Fruit fly (Drosophila melanogaster) whole organism, embryonic: ENCODE data around the gene rho-4.
A peak's percentile ranks its signal among the peaks of the same experiment; 100 is the strongest.

ENCODE experiments used
- CG10267 ChIP-seq: fragments of 200-800 bp; sonication (Bioruptor generic); optimal IDR thresholded peaks from 2 replicates; lab custom pipeline; 2018; ENCODE audit warnings: missing biosample characterization, mild to moderate bottlenecking, missing genetic modification characterization, moderate library complexity
- CG1233 ChIP-seq: fragments of 200-800 bp; sonication (Bioruptor generic); optimal IDR thresholded peaks from 4 replicates; lab custom pipeline; 2018; ENCODE audit warnings: missing biosample characterization, mild to moderate bottlenecking, missing genetic modification characterization
- CG13287 ChIP-seq: fragments of 200-800 bp; sonication (Bioruptor generic); IDR thresholded peaks from 2 replicates; pipeline ENCODE4 v1.3.6; 2022; ENCODE audit warnings: missing biosample characterization, missing genetic modification characterization; ENCODE audit not compliant: partially characterized antibody
- CG13775 ChIP-seq: fragments of 200-800 bp; sonication (Bioruptor generic); optimal IDR thresholded peaks from 3 replicates; lab custom pipeline; 2017; ENCODE audit warnings: missing biosample characterization, mild to moderate bottlenecking, missing genetic modification characterization
- CG14710 ChIP-seq: fragments of 200-800 bp; sonication (Bioruptor generic); optimal IDR thresholded peaks from 3 replicates; lab custom pipeline; 2019; ENCODE audit warnings: missing biosample characterization, mild to moderate bottlenecking, missing genetic modification characterization, moderate library complexity
- CG15514 ChIP-seq: fragments of 200-800 bp; sonication (Bioruptor generic); optimal IDR thresholded peaks from 3 replicates; lab custom pipeline; 2017; ENCODE audit warnings: missing biosample characterization, missing genetic modification characterization, mild to moderate bottlenecking, moderate library complexity, missing genetic modification reagents
- CG15601 ChIP-seq: fragments of 200-800 bp; sonication (Bioruptor generic); optimal IDR thresholded peaks from 3 replicates; lab custom pipeline; 2019; ENCODE audit warnings: missing biosample characterization, mild to moderate bottlenecking, missing genetic modification characterization, moderate library complexity
- CG16813 ChIP-seq: fragments of 200-800 bp; sonication (Bioruptor generic); IDR thresholded peaks from 3 replicates; pipeline ENCODE4 v1.3.6; 2022; ENCODE audit warnings: missing biosample characterization, missing genetic modification characterization; ENCODE audit not compliant: partially characterized antibody
- CG2116 ChIP-seq: fragments of 200-800 bp; sonication (Bioruptor generic); optimal IDR thresholded peaks from 3 replicates; lab custom pipeline; 2018; ENCODE audit warnings: missing biosample characterization, mild to moderate bottlenecking, missing genetic modification characterization
- CG2129 ChIP-seq: fragments of 200-800 bp; sonication (Bioruptor generic); IDR thresholded peaks from 2 replicates; pipeline ENCODE4 v1.3.6; 2022; ENCODE audit warnings: missing biosample characterization, missing genetic modification characterization; ENCODE audit not compliant: partially characterized antibody
- CG31388 ChIP-seq: fragments of 200-800 bp; sonication (Bioruptor generic); optimal IDR thresholded peaks from 2 replicates; lab custom pipeline; 2016; ENCODE audit warnings: missing biosample characterization, missing genetic modification characterization
- CG33213 ChIP-seq: fragments of 200-800 bp; sonication (Bioruptor generic); optimal IDR thresholded peaks from 3 replicates; lab custom pipeline; 2016; ENCODE audit warnings: missing biosample characterization, missing genetic modification characterization
- CG6791 ChIP-seq: fragments of 200-800 bp; sonication (Bioruptor generic); IDR thresholded peaks from 3 replicates; pipeline ENCODE4 v1.3.6; 2022; ENCODE audit warnings: missing biosample characterization, missing genetic modification characterization; ENCODE audit not compliant: partially characterized antibody
- CG7928 ChIP-seq: fragments of 200-800 bp; sonication (Bioruptor generic); optimal IDR thresholded peaks from 2 replicates; lab custom pipeline; 2017; ENCODE audit warnings: missing biosample characterization, mild to moderate bottlenecking, missing genetic modification characterization
- CTCF ChIP-seq: fragments of 200-800 bp; sonication (Bioruptor generic); optimal IDR thresholded peaks from 2 replicates; lab custom pipeline; 2017; ENCODE audit warnings: missing biosample characterization, mild to moderate bottlenecking, missing genetic modification characterization, moderate library complexity
- CoRest ChIP-seq: fragments of 200-800 bp; sonication (Bioruptor generic); optimal IDR thresholded peaks from 3 replicates; lab custom pipeline; 2018; ENCODE audit warnings: missing biosample characterization, mild to moderate bottlenecking, missing genetic modification characterization, moderate library complexity
- D ChIP-seq, 2 experiments: fragments of 200-800 bp in 1 of 2; fragments of >200 bp in 1 of 2; sonication (Bioruptor generic) in 1 of 2; optimal IDR thresholded peaks; 2 replicates in 1 of 2; 3 replicates in 1 of 2; lab custom pipeline; 2017; ENCODE audit warnings: mild to moderate bottlenecking in 1 of 2, missing biosample characterization in 1 of 2, missing genetic modification characterization in 1 of 2, missing genetic modification reagents in 1 of 2
- D19A ChIP-seq: fragments of 200-800 bp; optimal IDR thresholded peaks from 3 replicates; lab custom pipeline; 2019; ENCODE audit warnings: missing biosample characterization, mild to moderate bottlenecking, missing genetic modification characterization, moderate library complexity
- Dbx ChIP-seq: fragments of 200-800 bp; sonication (Bioruptor generic); IDR thresholded peaks from 3 replicates; pipeline ENCODE4 v1.3.6; 2022; ENCODE audit warnings: missing biosample characterization, missing genetic modification characterization
- Dll ChIP-seq: fragments of 200-800 bp; sonication (Bioruptor generic); IDR thresholded peaks from 4 replicates; pipeline ENCODE4 v1.3.6; 2022; ENCODE audit warnings: missing biosample characterization, missing genetic modification characterization; ENCODE audit not compliant: partially characterized antibody
- Dref ChIP-seq: fragments of 200-800 bp; sonication (Bioruptor generic); IDR thresholded peaks from 2 replicates; pipeline ENCODE4 v1.3.6; 2022; ENCODE audit warnings: missing biosample characterization, missing genetic modification characterization
- Fer1 ChIP-seq: fragments of 200-800 bp; sonication (Bioruptor generic); optimal IDR thresholded peaks from 2 replicates; lab custom pipeline; 2017; ENCODE audit warnings: missing biosample characterization, mild to moderate bottlenecking, missing genetic modification characterization
- Hr78 ChIP-seq, 2 experiments: fragments of 200-800 bp in 1 of 2; fragments of >200 bp in 1 of 2; sonication (Bioruptor generic) in 1 of 2; optimal IDR thresholded peaks; 2 replicates each; lab custom pipeline; 2017 to 2019; ENCODE audit warnings: missing biosample characterization in 2 of 2, missing genetic modification characterization in 2 of 2, mild to moderate bottlenecking in 1 of 2, moderate library complexity in 1 of 2
- Max ChIP-seq: fragments of 200-800 bp; sonication (Bioruptor generic); optimal IDR thresholded peaks from 2 replicates; lab custom pipeline; 2016; ENCODE audit warnings: missing biosample characterization, mild to moderate bottlenecking, missing genetic modification characterization
- Oaz ChIP-seq: fragments of 200-800 bp; sonication (Bioruptor generic); IDR thresholded peaks from 2 replicates; pipeline ENCODE4 v1.3.6; 2022; ENCODE audit warnings: missing biosample characterization, missing genetic modification characterization
- Opbp ChIP-seq: fragments of 200-800 bp; sonication (Bioruptor generic); IDR thresholded peaks from 3 replicates; pipeline ENCODE4 v1.3.6; 2022; ENCODE audit warnings: missing biosample characterization, missing genetic modification characterization; ENCODE audit not compliant: partially characterized antibody
- Taf1 ChIP-seq: fragments of 200-800 bp; sonication (Bioruptor generic); IDR thresholded peaks from 2 replicates; pipeline ENCODE4 v1.3.6; 2022; ENCODE audit warnings: missing biosample characterization, missing genetic modification characterization
- amos ChIP-seq: fragments of 200-800 bp; sonication (Bioruptor generic); IDR thresholded peaks from 2 replicates; pipeline ENCODE4 v1.3.6; 2022; ENCODE audit warnings: missing biosample characterization, missing genetic modification characterization; ENCODE audit not compliant: partially characterized antibody
- ase ChIP-seq: fragments of 200-800 bp; sonication (Bioruptor generic); IDR thresholded peaks from 3 replicates; pipeline ENCODE4 v1.3.6; 2022; ENCODE audit warnings: missing biosample characterization, missing genetic modification characterization
- bbx ChIP-seq: fragments of 200-800 bp; sonication (Bioruptor generic); IDR thresholded peaks from 2 replicates; pipeline ENCODE4 v1.3.6; 2022; ENCODE audit warnings: missing biosample characterization, missing genetic modification characterization; ENCODE audit not compliant: partially characterized antibody
- bigmax ChIP-seq: fragments of 200-800 bp; sonication (Bioruptor generic); optimal IDR thresholded peaks from 2 replicates; lab custom pipeline; 2018; ENCODE audit warnings: missing biosample characterization, mild to moderate bottlenecking, missing genetic modification characterization
- cwo ChIP-seq: fragments of 200-800 bp; sonication (Bioruptor generic); optimal IDR thresholded peaks from 3 replicates; lab custom pipeline; 2017; ENCODE audit warnings: missing biosample characterization, missing genetic modification characterization, mild to moderate bottlenecking, moderate library complexity, missing genetic modification reagents
- dm ChIP-seq: fragments of 200-800 bp; sonication (Bioruptor generic); optimal IDR thresholded peaks from 3 replicates; lab custom pipeline; 2016; ENCODE audit warnings: missing biosample characterization, missing genetic modification characterization
- emc ChIP-seq: fragments of 200-800 bp; sonication (Bioruptor generic); optimal IDR thresholded peaks from 2 replicates; lab custom pipeline; 2016; ENCODE audit warnings: missing biosample characterization, missing genetic modification characterization
- en ChIP-seq: fragments of 200-800 bp; sonication (Bioruptor generic); optimal IDR thresholded peaks from 2 replicates; lab custom pipeline; 2016; ENCODE audit warnings: missing biosample characterization, missing genetic modification characterization
- grau ChIP-seq: fragments of 200-800 bp; optimal IDR thresholded peaks from 3 replicates; lab custom pipeline; 2019; ENCODE audit warnings: missing biosample characterization, mild to moderate bottlenecking, missing genetic modification characterization, moderate library complexity
- grn ChIP-seq: fragments of 200-800 bp; sonication (Bioruptor generic); optimal IDR thresholded peaks from 3 replicates; lab custom pipeline; 2017; ENCODE audit warnings: missing biosample characterization, missing genetic modification characterization
- hb ChIP-seq: fragments of 200-800 bp; sonication (Bioruptor generic); IDR thresholded peaks from 3 replicates; pipeline ENCODE4 v1.3.6; 2022; ENCODE audit warnings: missing biosample characterization, missing genetic modification characterization; ENCODE audit not compliant: partially characterized antibody
- hbn ChIP-seq: fragments of 200-800 bp; sonication (Bioruptor generic); IDR thresholded peaks from 2 replicates; pipeline ENCODE4 v1.3.6; 2022; ENCODE audit warnings: missing biosample characterization, missing genetic modification characterization; ENCODE audit not compliant: partially characterized antibody
- insv ChIP-seq, 2 experiments: fragments of 200-800 bp; sonication (Bioruptor generic); optimal IDR thresholded peaks; 3 replicates each; lab custom pipeline; 2016 to 2018; ENCODE audit warnings: missing biosample characterization in 2 of 2, missing genetic modification characterization in 2 of 2
- inv ChIP-seq: fragments of 200-800 bp; sonication (Bioruptor generic); IDR thresholded peaks from 2 replicates; pipeline ENCODE4 v1.3.6; 2022; ENCODE audit warnings: missing biosample characterization, missing genetic modification characterization; ENCODE audit not compliant: partially characterized antibody
- nmo ChIP-seq: fragments of 200-800 bp; sonication (Bioruptor generic); optimal IDR thresholded peaks from 2 replicates; lab custom pipeline; 2018; ENCODE audit warnings: missing biosample characterization, mild to moderate bottlenecking, missing genetic modification characterization, moderate library complexity
- phol ChIP-seq: fragments of 200-800 bp; sonication (Bioruptor generic); optimal IDR thresholded peaks from 3 replicates; lab custom pipeline; 2018; ENCODE audit warnings: missing biosample characterization, mild to moderate bottlenecking, missing genetic modification characterization, moderate library complexity
- row ChIP-seq: fragments of 200-800 bp; sonication (Bioruptor generic); IDR thresholded peaks from 3 replicates; pipeline ENCODE4 v1.3.6; 2022; ENCODE audit warnings: missing biosample characterization, missing genetic modification characterization
- twi ChIP-seq: fragments of 200-800 bp; optimal IDR thresholded peaks from 2 replicates; lab custom pipeline; 2019; ENCODE audit warnings: missing biosample characterization, mild to moderate bottlenecking, missing genetic modification characterization, moderate library complexity
- tx ChIP-seq: fragments of 200-800 bp; sonication (Bioruptor generic); optimal IDR thresholded peaks from 2 replicates; lab custom pipeline; 2016; ENCODE audit warnings: missing biosample characterization, missing genetic modification characterization
- vnd ChIP-seq: fragments of 200-800 bp; sonication (Bioruptor generic); IDR thresholded peaks from 3 replicates; pipeline ENCODE4 v1.3.6; 2022; ENCODE audit warnings: missing biosample characterization, missing genetic modification characterization; ENCODE audit not compliant: partially characterized antibody
- zen2 ChIP-seq: fragments of 200-800 bp; sonication (Bioruptor generic); IDR thresholded peaks from 3 replicates; pipeline ENCODE4 v1.3.6; 2022; ENCODE audit warnings: missing biosample characterization, missing genetic modification characterization; ENCODE audit not compliant: partially characterized antibody

The rho-4 gene

dm6 chrX:11611645-11612079, 12.0 kb downstream of the rho-4 start, which contains the start of the genes CG2247 and CG1703 (continued):
- TF ChIP-seq Max (GFP tag; lab: Kevin White, UChicago), result peak; percentile 22
- TF ChIP-seq CG6791 (GFP tag; lab: Robert Waterston, UW), result peak; percentile 72; the same call in 2 of the 3 replicates
- TF ChIP-seq amos (GFP tag; lab: Robert Waterston, UW), result peak; percentile 82
- peak; percentile 76 for TF ChIP-seq vnd (GFP tag; lab: Robert Waterston, UW)
- TF ChIP-seq Fer1 (GFP tag; lab: Kevin White, UChicago), result no peak
- TF ChIP-seq D19A (tag; lab: Kevin White, UChicago), result peak; percentile 10
- TF ChIP-seq cwo (GFP tag; lab: Kevin White, UChicago), result peak; percentile 72
- no peak for TF ChIP-seq Taf1
- TF ChIP-seq CG31388 (GFP tag; lab: Kevin White, UChicago), result no peak
- no peak for TF ChIP-seq Hr78 (GFP tag; optimal IDR thresholded peaks at IDR 0.05; lab: Kevin White, UChicago)
- peak; percentile 68; the same call in 2 of the 3 replicates for TF ChIP-seq hb (GFP tag; lab: Robert Waterston, UW)
- TF ChIP-seq CTCF (GFP tag; lab: Kevin White, UChicago), result peak; percentile 40
- TF ChIP-seq CG7928 (GFP tag; lab: Kevin White, UChicago), result peak; percentile 85
- TF ChIP-seq hbn (GFP tag; lab: Robert Waterston, UW), result peak; percentile 78
- peak; percentile 62 for TF ChIP-seq dm
- no peak for TF ChIP-seq en
- TF ChIP-seq CG16813 (GFP tag; lab: Robert Waterston, UW), result peak; percentile 82
- no peak for TF ChIP-seq ase (GFP tag; lab: Robert Waterston, UW)
- TF ChIP-seq tx (GFP tag; lab: Kevin White, UChicago), result no peak
- peak; percentile 98 for TF ChIP-seq CG2116 (GFP tag; lab: Kevin White, UChicago)
- peak; percentile 88 for TF ChIP-seq CG13287 (GFP tag; lab: Robert Waterston, UW)
- TF ChIP-seq bbx, result peak; percentile 81
- peak; percentile 62 for TF ChIP-seq nmo (GFP tag; lab: Kevin White, UChicago)
- TF ChIP-seq D (optimal IDR thresholded peaks at IDR 0.05; lab: Kevin White, UChicago), result no peak
- no peak for TF ChIP-seq D (GFP tag; optimal IDR thresholded peaks at IDR 0.05; lab: Kevin White, UChicago)
- peak; percentile 80 for TF ChIP-seq inv (GFP tag; lab: Robert Waterston, UW)
- TF ChIP-seq CoRest (tag; lab: Kevin White, UChicago), result peak; percentile 52
- TF ChIP-seq CG13775 (GFP tag; lab: Kevin White, UChicago), result peak; percentile 34
- peak; percentile 92 for TF ChIP-seq Dll (GFP tag; lab: Robert Waterston, UW)
- TF ChIP-seq grau (tag; lab: Kevin White, UChicago), result peak; percentile 38
- TF ChIP-seq twi (tag; lab: Kevin White, UChicago), result peak; percentile 52
- no peak for TF ChIP-seq emc (GFP tag; lab: Kevin White, UChicago)
- TF ChIP-seq bigmax (GFP tag; lab: Kevin White, UChicago), result no peak
- TF ChIP-seq grn (GFP tag; lab: Kevin White, UChicago), result peak; percentile 26
- TF ChIP-seq CG14710, result peak; percentile 76
- peak; percentile 68 for TF ChIP-seq CG15514 (GFP tag; lab: Kevin White, UChicago)
- TF ChIP-seq insv (GFP tag; optimal IDR thresholded peaks at IDR 0.05; lab: Kevin White, UChicago), result peak in 1 of 2 experiments; percentile 45
- peak; percentile 82 for TF ChIP-seq Dref
- peak; percentile 35 for TF ChIP-seq CG15601 (tag; lab: Kevin White, UChicago)
- no peak for TF ChIP-seq Oaz (GFP tag; lab: Robert Waterston, UW)
- TF ChIP-seq row (GFP tag; lab: Robert Waterston, UW), result peak; percentile 44; the same call in 2 of the 3 replicates
- no peak for TF ChIP-seq CG33213 (GFP tag; lab: Kevin White, UChicago)
- peak; percentile 80 for TF ChIP-seq CG10267 (tag; lab: Kevin White, UChicago)
- TF ChIP-seq CG2129 (GFP tag; lab: Robert Waterston, UW), result peak; percentile 45
- TF ChIP-seq zen2 (GFP tag; lab: Robert Waterston, UW), result peak; percentile 37; the same call in 1 of the 3 replicates
- TF ChIP-seq Dbx (GFP tag; lab: Robert Waterston, UW), result no peak
- peak; percentile 65 for TF ChIP-seq phol (tag; lab: Kevin White, UChicago)
- peak; percentile 76 for TF ChIP-seq Opbp
- no peak for TF ChIP-seq CG1233 (GFP tag; lab: Kevin White, UChicago)
